Worm (Caenorhabditis elegans) whole organism, late embryonic: ENCODE data around the gene dab-1.

Experiments
- ceh-19 ChIP-seq: fragments of 200-800 bp; sonication (Bioruptor generic); optimal IDR thresholded peaks from 2 replicates; lab custom pipeline; 2018; ENCODE audit warnings: mild to moderate bottlenecking, missing genetic modification characterization, missing compliant biosample characterization
- ceh-24 ChIP-seq: sonication (generic microtip); optimal IDR thresholded peaks from 2 replicates; lab custom pipeline; 2016; ENCODE audit warnings: mild to moderate bottlenecking, missing genetic modification characterization, missing compliant biosample characterization
- ceh-34 ChIP-seq: sonication (generic microtip); optimal IDR thresholded peaks from 2 replicates; lab custom pipeline; 2016; ENCODE audit warnings: mild to moderate bottlenecking, missing genetic modification characterization, missing compliant biosample characterization
- ets-4 ChIP-seq: sonication (generic microtip); optimal IDR thresholded peaks from 2 replicates; lab custom pipeline; 2016; ENCODE audit warnings: missing genetic modification characterization, missing compliant biosample characterization
- hlh-13 ChIP-seq: fragments of 200-800 bp; sonication (Bioruptor generic); optimal IDR thresholded peaks from 2 replicates; lab custom pipeline; 2018; ENCODE audit warnings: mild to moderate bottlenecking, missing genetic modification characterization, missing compliant biosample characterization
- hlh-15 ChIP-seq: sonication (generic microtip); optimal IDR thresholded peaks from 2 replicates; lab custom pipeline; 2016; ENCODE audit warnings: missing genetic modification characterization, missing compliant biosample characterization
- pha-4 ChIP-seq: fragments of 150-350 bp; optimal IDR thresholded peaks from 2 replicates; lab custom pipeline; 2018; ENCODE audit warnings: missing biosample characterization, missing genetic modification reagents, missing genetic modification characterization
- pros-1 ChIP-seq: fragments of 150-350 bp; optimal IDR thresholded peaks from 2 replicates; lab custom pipeline; 2014; ENCODE audit warnings: missing biosample characterization, missing genetic modification reagents, missing genetic modification characterization
- sox-4 ChIP-seq: sonication (generic microtip); optimal IDR thresholded peaks from 2 replicates; lab custom pipeline; 2017; ENCODE audit warnings: mild to moderate bottlenecking, missing genetic modification characterization, inconsistent platforms, missing compliant biosample characterization
- tbx-2 ChIP-seq: sonication (generic microtip); optimal IDR thresholded peaks from 2 replicates; lab custom pipeline; 2016; ENCODE audit warnings: missing genetic modification characterization, missing compliant biosample characterization
- unc-55 ChIP-seq: sonication (generic microtip); optimal IDR thresholded peaks from 2 replicates; lab custom pipeline; 2017; ENCODE audit warnings: missing biosample characterization, missing genetic modification reagents, missing genetic modification characterization

DNA sequence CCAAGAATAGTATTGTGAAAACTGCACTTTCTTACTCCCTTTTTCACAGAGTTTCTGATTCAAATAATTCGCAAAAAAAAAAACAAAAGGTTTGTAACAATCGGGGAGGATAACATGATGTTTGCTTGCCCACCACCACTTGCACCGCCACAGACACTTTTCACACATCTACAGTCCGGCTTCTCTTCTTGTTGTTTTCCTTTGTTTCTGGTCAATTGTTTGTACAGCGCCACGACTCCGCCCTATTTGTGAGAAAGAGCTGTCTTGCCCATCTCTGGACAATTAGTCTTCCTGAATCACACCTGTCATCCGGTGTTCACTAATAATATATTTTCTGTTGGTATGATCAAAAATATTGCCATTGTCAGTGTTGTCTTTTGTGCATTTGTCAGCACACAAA, 8.8 kb downstream of the dab-1 start, which contains the start of gene M110.9:
- TF ChIP-seq tbx-2 (tag; lab: Kevin White, UChicago) (no peak), ceh-24 (tag; lab: Kevin White, UChicago) (no peak), ceh-34 (tag; lab: Kevin White, UChicago) (no peak), ceh-19 (GFP tag; lab: Kevin White, UChicago) (no peak), sox-4 (tag; lab: Kevin White, UChicago) (no peak), pha-4 (no peak), hlh-15 (tag; lab: Kevin White, UChicago) (no peak), ets-4 (tag; lab: Kevin White, UChicago) (no peak), pros-1 (tag; lab: Kevin White, UChicago) (no peak), unc-55 (GFP tag; lab: Kevin White, UChicago) (no peak), hlh-13 (GFP tag; lab: Kevin White, UChicago) (no peak)
